Worm (Caenorhabditis elegans): Measurements from ENCODE around the gene T03F6.10.

Gene T03F6.10

DNA sequence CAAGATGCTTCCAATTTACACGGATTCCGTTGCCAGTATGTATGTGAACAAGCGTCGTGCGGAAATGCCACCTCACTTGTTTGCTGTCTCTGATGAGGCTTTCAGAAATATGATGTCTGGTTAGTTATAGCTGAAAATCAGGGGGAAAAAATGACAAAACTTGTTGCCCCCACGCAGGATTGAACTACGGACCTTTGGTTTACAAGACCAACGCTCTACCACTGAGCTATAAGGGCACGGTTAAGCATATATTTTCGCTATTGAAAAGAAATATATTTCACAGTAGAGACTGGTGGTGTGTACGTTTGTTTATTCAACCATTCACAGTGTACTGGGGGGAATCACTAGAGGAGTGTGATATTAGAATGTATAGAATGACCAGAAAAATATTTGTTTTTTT lies 33.1 kb upstream of the T03F6.10 start (continued):
- TF ChIP-seq B0019.2 (GFP tag; conservative IDR thresholded peaks at IDR 0.05) (no peak), madf-8 (GFP tag; conservative IDR thresholded peaks at IDR 0.05) (no peak), nhr-120 (GFP tag; IDR thresholded peaks at IDR 0.05) (no peak), Y56A3A.18 (GFP tag; IDR thresholded peaks at IDR 0.05) (no peak), lin-35 (GFP tag; optimal IDR thresholded peaks at IDR 0.05) (no peak), F52B5.7 (tag; optimal IDR thresholded peaks at IDR 0.05) (peak; percentile 10), B0336.3 (GFP tag; IDR thresholded peaks at IDR 0.05) (no peak), lin-26 (GFP tag; IDR thresholded peaks at IDR 0.05) (peak; percentile 72; the same call in 1 of the 2 replicates), mes-4 (tag; optimal IDR thresholded peaks at IDR 0.05) (peak; percentile 61), F22D6.2 (tag; optimal IDR thresholded peaks at IDR 0.05) (no peak), C06A6.2 (GFP tag; conservative IDR thresholded peaks at IDR 0.05) (no peak), rpc-1 (optimal IDR thresholded peaks at IDR 0.05) (peak; percentile 72), rpc-1 (tag; optimal IDR thresholded peaks at IDR 0.05) (peak; percentile 89), die-1 (tag; optimal IDR thresholded peaks at IDR 0.05) (peak; percentile 75), attf-5 (GFP tag; optimal IDR thresholded peaks at IDR 0.05) (peak; percentile 40), mcd-1 (GFP tag; IDR thresholded peaks at IDR 0.05) (no peak), madf-3 (GFP tag; IDR thresholded peaks at IDR 0.05) (no peak), egl-18 (GFP tag; IDR thresholded peaks at IDR 0.05) (no peak), nfya-2 (GFP tag; IDR thresholded peaks at IDR 0.05) (no peak), ZK185.1 (tag; optimal IDR thresholded peaks at IDR 0.05; ENCODE audit: poor library complexity, severe bottlenecking) (peak; percentile 62), hmg-1.2 (GFP tag; IDR thresholded peaks at IDR 0.05) (peak; percentile 42; the same call in 1 of the 2 replicates), atf-7 (tag; optimal IDR thresholded peaks at IDR 0.05) (no peak), efl-1 (GFP tag; optimal IDR thresholded peaks at IDR 0.05) (no peak), nhr-179 (tag; optimal IDR thresholded peaks at IDR 0.05) (no peak), bed-1 (GFP tag; IDR thresholded peaks at IDR 0.05) (no peak), him-1 (tag; optimal IDR thresholded peaks at IDR 0.05) (peak; percentile 80), chd-7 (tag; optimal IDR thresholded peaks at IDR 0.05) (no peak), somi-1 (GFP tag; optimal IDR thresholded peaks at IDR 0.05) (no peak), dpff-1 (tag; optimal IDR thresholded peaks at IDR 0.05) (no peak), cebp-1 (GFP tag; IDR thresholded peaks at IDR 0.05) (no peak), cebp-1 (tag; optimal IDR thresholded peaks at IDR 0.05) (no peak), nhr-90 (tag; optimal IDR thresholded peaks at IDR 0.05) (peak; percentile 57), egl-44 (GFP tag; IDR thresholded peaks at IDR 0.05) (0 out of 2 replicates have a peak, but pooled peaks have one; percentile 50), pha-4 (tag; optimal IDR thresholded peaks at IDR 0.05) (no peak), F57A8.1 (GFP tag; optimal IDR thresholded peaks at IDR 0.05) (no peak), ztf-6 (GFP tag; IDR thresholded peaks at IDR 0.05) (no peak), ztf-22 (GFP tag; optimal IDR thresholded peaks at IDR 0.05) (no peak), mel-28 (tag; optimal IDR thresholded peaks at IDR 0.05; ENCODE audit: borderline replicate concordance) (no peak), hlh-26 (GFP tag; conservative IDR thresholded peaks at IDR 0.05) (no peak), aptf-2 (GFP tag; conservative IDR thresholded peaks at IDR 0.05) (no peak), lsl-1 (GFP tag; optimal IDR thresholded peaks at IDR 0.05) (peak; percentile 11), rec-8 (tag; optimal IDR thresholded peaks at IDR 0.05) (peak; percentile 31 to 43), akir-1 (GFP tag; optimal IDR thresholded peaks at IDR 0.05) (no peak), nfyb-1 (GFP tag; IDR thresholded peaks at IDR 0.05) (no peak), dpl-1 (GFP tag; optimal IDR thresholded peaks at IDR 0.05) (no peak), zim-3 (tag; optimal IDR thresholded peaks at IDR 0.05) (peak; percentile 78), zfh-2 (GFP tag; conservative IDR thresholded peaks at IDR 0.05) (no peak), dox-1 (GFP tag; IDR thresholded peaks at IDR 0.05) (peak; percentile 64), snpc-3.4 (tag; optimal IDR thresholded peaks at IDR 0.05) (peak; percentile 47), madf-6 (GFP tag; IDR thresholded peaks at IDR 0.05) (peak; percentile 52)

Measured in whole organism, young adult.